Worm (Caenorhabditis elegans): ENCODE results near the gene scd-2.

Gene scd-2

ce11 chrV:6681501-6681900, 48.5 kb downstream of the scd-2 start, which contains the start of gene egl-46:
TSS of gene egl-46 (minus strand) at chrV:6681573.
- TF ChIP-seq hlh-8 (tag; optimal IDR thresholded peaks at IDR 0.05), result no peak
- TF ChIP-seq ceh-9 (tag; optimal IDR thresholded peaks at IDR 0.05), result no peak
- no peak for TF ChIP-seq nfya-1 (tag; optimal IDR thresholded peaks at IDR 0.05)
- TF ChIP-seq fkh-6 (tag; optimal IDR thresholded peaks at IDR 0.05), result no peak
- no peak for TF ChIP-seq unc-42 (tag; optimal IDR thresholded peaks at IDR 0.05)
- TF ChIP-seq zip-5 (tag; optimal IDR thresholded peaks at IDR 0.05), result no peak
- TF ChIP-seq ceh-24 (tag; optimal IDR thresholded peaks at IDR 0.05), result no peak
- no peak for TF ChIP-seq dve-1 (tag; optimal IDR thresholded peaks at IDR 0.05)
- no peak for TF ChIP-seq syd-9 (tag; optimal IDR thresholded peaks at IDR 0.05)
- no peak for TF ChIP-seq ceh-14 (tag; optimal IDR thresholded peaks at IDR 0.05)
- TF ChIP-seq nhr-232 (tag; optimal IDR thresholded peaks at IDR 0.05), result no peak
- no peak for TF ChIP-seq odd-2 (tag; optimal IDR thresholded peaks at IDR 0.05)
- TF ChIP-seq T23F11.4 (GFP tag; optimal IDR thresholded peaks at IDR 0.05), result no peak
- TF ChIP-seq npax-4 (tag; optimal IDR thresholded peaks at IDR 0.05), result no peak
- no peak for TF ChIP-seq pha-2 (tag; optimal IDR thresholded peaks at IDR 0.05)

- TF ChIP-seq syd-9 (tag; optimal IDR thresholded peaks at IDR 0.05) (no peak), eyg-1 (tag; optimal IDR thresholded peaks at IDR 0.05) (no peak), Y22D7AL.16 (tag; optimal IDR thresholded peaks at IDR 0.05) (no peak), ceh-30 (tag; optimal IDR thresholded peaks at IDR 0.05) (no peak), pha-2 (tag; optimal IDR thresholded peaks at IDR 0.05) (no peak), npax-4 (tag; optimal IDR thresholded peaks at IDR 0.05) (no peak), ref-2 (tag; optimal IDR thresholded peaks at IDR 0.05) (no peak), fkh-6 (tag; optimal IDR thresholded peaks at IDR 0.05) (no peak), che-1 (tag; optimal IDR thresholded peaks at IDR 0.05) (no peak), zip-5 (tag; optimal IDR thresholded peaks at IDR 0.05) (no peak), rnt-1 (tag; optimal IDR thresholded peaks at IDR 0.05) (no peak), ceh-22 (tag; optimal IDR thresholded peaks at IDR 0.05) (no peak), ttx-3 (tag; optimal IDR thresholded peaks at IDR 0.05) (no peak)
These were observed 50.3 kb downstream of the scd-2 start for ce11 chrV:6683282-6683681.

- TF ChIP-seq ceh-24 (tag; optimal IDR thresholded peaks at IDR 0.05), result no peak
- no peak for TF ChIP-seq pax-1 (tag; optimal IDR thresholded peaks at IDR 0.05)
- no peak for TF ChIP-seq ceh-34 (tag; optimal IDR thresholded peaks at IDR 0.05)
- TF ChIP-seq tbx-2 (tag; optimal IDR thresholded peaks at IDR 0.05), result no peak
- TF ChIP-seq sox-2 (GFP tag; IDR thresholded peaks at IDR 0.05), result no peak
- no peak for TF ChIP-seq syd-9 (tag; optimal IDR thresholded peaks at IDR 0.05)
- TF ChIP-seq madf-2 (tag; optimal IDR thresholded peaks at IDR 0.05), result no peak
- TF ChIP-seq C38D4.7 (GFP tag; optimal IDR thresholded peaks at IDR 0.05), result no peak
- TF ChIP-seq gmeb-2 (tag; optimal IDR thresholded peaks at IDR 0.05), result no peak
- TF ChIP-seq ceh-14 (tag; optimal IDR thresholded peaks at IDR 0.05), result no peak
- TF ChIP-seq nhr-232 (tag; optimal IDR thresholded peaks at IDR 0.05), result no peak
- no peak for TF ChIP-seq mec-3 (tag; optimal IDR thresholded peaks at IDR 0.05; ENCODE audit: borderline replicate concordance)
- TF ChIP-seq dve-1 (tag; optimal IDR thresholded peaks at IDR 0.05), result no peak
- TF ChIP-seq elt-2 (tag; optimal IDR thresholded peaks at IDR 0.05), result no peak
- TF ChIP-seq zip-5 (tag; optimal IDR thresholded peaks at IDR 0.05), result no peak
- TF ChIP-seq nhr-11 (tag; optimal IDR thresholded peaks at IDR 0.05), result no peak
These were observed 50.7 kb downstream of the scd-2 start for ce11 chrV:6683740-6684139.

- TF ChIP-seq unc-42 (tag; optimal IDR thresholded peaks at IDR 0.05) (peak; percentile 43), unc-86 (tag; optimal IDR thresholded peaks at IDR 0.05) (no peak), sox-2 (GFP tag; IDR thresholded peaks at IDR 0.05) (peak; percentile 38), rnt-1 (tag; optimal IDR thresholded peaks at IDR 0.05) (no peak), ceh-31 (tag; optimal IDR thresholded peaks at IDR 0.05) (peak; percentile 40)
These were observed 51.5 kb downstream of the scd-2 start for ce11 chrV:6684541-6684940.

- TF ChIP-seq gmeb-2 (tag; optimal IDR thresholded peaks at IDR 0.05) (no peak), hlh-13 (GFP tag; optimal IDR thresholded peaks at IDR 0.05) (no peak), ceh-45 (GFP tag; IDR thresholded peaks at IDR 0.05) (no peak), ceh-30 (tag; optimal IDR thresholded peaks at IDR 0.05) (no peak), unc-3 (GFP tag; conservative IDR thresholded peaks at IDR 0.05) (no peak), unc-3 (tag; optimal IDR thresholded peaks at IDR 0.05) (no peak), pat-9 (tag; optimal IDR thresholded peaks at IDR 0.05) (no peak), nhr-11 (tag; optimal IDR thresholded peaks at IDR 0.05) (no peak), nhr-232 (tag; optimal IDR thresholded peaks at IDR 0.05) (no peak)
These were observed 52.5 kb downstream of the scd-2 start for ce11 chrV:6685499-6685898.
